Worm (Caenorhabditis elegans): ENCODE results near the gene R06F6.8.

Gene R06F6.8

DNA sequence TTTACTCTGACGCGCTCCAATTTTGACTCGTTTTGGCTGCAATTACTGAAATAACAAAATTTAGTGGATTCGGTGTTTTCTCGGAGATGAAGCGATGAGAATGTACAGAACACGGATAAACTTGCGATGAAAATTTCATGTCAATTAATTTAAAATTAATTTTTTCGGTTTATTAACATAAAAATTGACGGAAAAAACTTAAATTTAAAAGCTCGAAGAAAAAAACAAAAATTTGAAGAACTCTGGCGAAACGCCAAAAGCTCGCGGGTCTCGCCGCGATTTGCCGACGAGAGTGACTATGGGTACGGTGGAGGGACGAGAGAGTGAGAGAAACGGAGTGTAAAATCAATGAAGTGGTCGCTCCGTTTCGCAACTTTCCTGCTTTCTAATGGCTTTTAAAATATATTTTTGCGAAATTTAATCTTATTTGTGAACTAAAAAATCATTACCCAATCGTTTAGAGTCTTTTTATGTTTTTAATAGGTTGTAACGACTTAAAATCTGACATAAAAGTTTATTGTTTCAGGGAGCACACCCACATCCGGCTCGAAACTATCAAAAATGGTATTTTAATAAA is 49.0 kb upstream of the R06F6.8 start, which contains the start of the genes gmps-1 and cap-2 (continued):
- TF ChIP-seq madf-6 (GFP tag; IDR thresholded peaks at IDR 0.05) (peak; percentile 93), lsl-1 (GFP tag; optimal IDR thresholded peaks at IDR 0.05) (peak; percentile 98), nhr-80 (tag; optimal IDR thresholded peaks at IDR 0.05) (peak; percentile 45), nfya-1 (tag; optimal IDR thresholded peaks at IDR 0.05; ENCODE audit: borderline replicate concordance, insufficient read depth) (no peak), F37B4.10 (GFP tag; IDR thresholded peaks at IDR 0.05) (no peak), let-607 (tag; optimal IDR thresholded peaks at IDR 0.05) (peak; percentile 55 to 85), ztf-6 (GFP tag; IDR thresholded peaks at IDR 0.05) (peak; percentile 55; the same call in 1 of the 2 replicates), lin-26 (GFP tag; IDR thresholded peaks at IDR 0.05) (peak; percentile 76), F10E7.11 (tag; optimal IDR thresholded peaks at IDR 0.05) (peak; percentile 54), rcor-1 (GFP tag; IDR thresholded peaks at IDR 0.05) (peak; percentile 95), ceh-91 (GFP tag; IDR thresholded peaks at IDR 0.05) (peak; percentile 82), T07F8.4 (tag; optimal IDR thresholded peaks at IDR 0.05) (peak; percentile 62), hsf-1 (GFP tag; IDR thresholded peaks at IDR 0.05) (peak; percentile 80), sea-2 (GFP tag; IDR thresholded peaks at IDR 0.05) (no peak), lin-35 (GFP tag; optimal IDR thresholded peaks at IDR 0.05) (peak; percentile 15 to 96 (median 75)), tbx-9 (tag; optimal IDR thresholded peaks at IDR 0.05; ENCODE audit: borderline replicate concordance) (no peak), zfh-2 (GFP tag; conservative IDR thresholded peaks at IDR 0.05) (peak; percentile 91), lin-40 (tag; optimal IDR thresholded peaks at IDR 0.05) (peak; percentile 97), him-1 (tag; optimal IDR thresholded peaks at IDR 0.05) (peak; percentile 53), ztf-28 (GFP tag; IDR thresholded peaks at IDR 0.05) (peak; percentile 82; the same call in 1 of the 2 replicates), F57C9.4 (tag; optimal IDR thresholded peaks at IDR 0.05) (peak; percentile 49), bed-2 (GFP tag; IDR thresholded peaks at IDR 0.05) (no peak), akir-1 (GFP tag; optimal IDR thresholded peaks at IDR 0.05) (no peak), atf-7 (tag; optimal IDR thresholded peaks at IDR 0.05) (peak; percentile 92), B0035.1 (tag; optimal IDR thresholded peaks at IDR 0.05) (peak; percentile 54), pbrm-1 (GFP tag; IDR thresholded peaks at IDR 0.05) (peak; percentile 97), hmg-1.2 (GFP tag; IDR thresholded peaks at IDR 0.05) (peak; percentile 88), ztf-18 (tag; optimal IDR thresholded peaks at IDR 0.05) (peak; percentile 71), athp-1 (tag; optimal IDR thresholded peaks at IDR 0.05) (peak; percentile 98), nhr-120 (GFP tag; IDR thresholded peaks at IDR 0.05) (no peak), mxl-1 (tag; optimal IDR thresholded peaks at IDR 0.05) (no peak), F55B11.4 (tag; optimal IDR thresholded peaks at IDR 0.05; ENCODE audit: borderline replicate concordance, insufficient read depth) (no peak), gei-17 (GFP tag; optimal IDR thresholded peaks at IDR 0.05) (peak; percentile 87), hlh-26 (GFP tag; conservative IDR thresholded peaks at IDR 0.05) (no peak), Y53G8AR.9 (GFP tag; conservative IDR thresholded peaks at IDR 0.05) (peak; percentile 98), ceh-40 (GFP tag; IDR thresholded peaks at IDR 0.05) (no peak), ama-1 (optimal IDR thresholded peaks at IDR 0.05) (no peak), ama-1 (GFP tag; optimal IDR thresholded peaks at IDR 0.05) (peak in 1 of 2 experiments; percentile 62), rpc-1 (optimal IDR thresholded peaks at IDR 0.05) (peak; percentile 27), rpc-1 (tag; optimal IDR thresholded peaks at IDR 0.05) (no peak), B0261.1 (tag; optimal IDR thresholded peaks at IDR 0.05) (peak; percentile 26), F33H1.4 (GFP tag; IDR thresholded peaks at IDR 0.05) (peak; percentile 100), ekl-4 (GFP tag; IDR thresholded peaks at IDR 0.05) (peak; percentile 96), F57A8.1 (GFP tag; optimal IDR thresholded peaks at IDR 0.05) (no peak)

Measured in whole organism, young adult.